Worm (Caenorhabditis elegans) whole organism, L1 larva: ENCODE results near the gene nhr-98.

Source experiments
- ceh-8 ChIP-seq: fragments of 200-800 bp; sonication (Bioruptor generic); optimal IDR thresholded peaks from 2 replicates; lab custom pipeline; 2018; ENCODE audit warnings: mild to moderate bottlenecking, missing genetic modification characterization, moderate library complexity, missing compliant biosample characterization
- pqm-1 ChIP-seq: sonication (generic microtip); optimal IDR thresholded peaks from 3 replicates; lab custom pipeline; 2017; ENCODE audit warnings: missing biosample characterization, missing genetic modification characterization
- skn-1 ChIP-seq: fragments of 150-350 bp; optimal IDR thresholded peaks from 2 replicates; lab custom pipeline; 2014; ENCODE audit warnings: missing biosample characterization, missing genetic modification characterization
- tbx-2 ChIP-seq: sonication (generic microtip); optimal IDR thresholded peaks from 2 replicates; lab custom pipeline; 2016; ENCODE audit warnings: missing genetic modification characterization, missing compliant biosample characterization

ce11 chrV:414630-415029 lies 39.0 kb upstream of the nhr-98 start, which contains the start of gene dod-19:
- TF ChIP-seq skn-1: no peak
- TF ChIP-seq tbx-2 (tag; lab: Kevin White, UChicago): no peak
- no peak for TF ChIP-seq ceh-8
- TF ChIP-seq pqm-1 (tag; lab: Kevin White, UChicago): no peak
